Worm (Caenorhabditis elegans) whole organism, L1 larva: Measurements from ENCODE around the gene F11D11.21.

ENCODE experiments used
- ama-1 ChIP-seq: fragments of 150-350 bp; optimal IDR thresholded peaks from 2 replicates; lab custom pipeline; 2014
- blmp-1 ChIP-seq: fragments of 150-350 bp; optimal IDR thresholded peaks from 2 replicates; lab custom pipeline; 2014; ENCODE audit warnings: missing biosample characterization, missing genetic modification characterization
- efl-3 ChIP-seq: fragments of 200-800 bp; sonication (Bioruptor generic); optimal IDR thresholded peaks from 2 replicates; lab custom pipeline; 2018; ENCODE audit warnings: mild to moderate bottlenecking, missing genetic modification characterization, missing compliant biosample characterization

- TF ChIP-seq ama-1 (lab: Kevin White, UChicago) (no peak), efl-3 (GFP tag; lab: Kevin White, UChicago) (no peak), blmp-1 (no peak)
Observed at ce11 chrV:18748726-18749125, 1.6 kb downstream of the F11D11.21 start, which contains the start of gene clec-252.
